Fruit fly (Drosophila melanogaster) whole organism, embryonic: ENCODE data around the gene Rrp46.

ENCODE experiments used
- Atf-2 ChIP-seq: fragments of 200-800 bp; sonication (Bioruptor generic); optimal IDR thresholded peaks from 2 replicates; lab custom pipeline; 2016; ENCODE audit warnings: missing biosample characterization, missing genetic modification characterization
- CG10274 ChIP-seq: fragments of 200-800 bp; sonication (Bioruptor generic); optimal IDR thresholded peaks from 3 replicates; lab custom pipeline; 2017; ENCODE audit warnings: missing biosample characterization, mild to moderate bottlenecking, missing genetic modification characterization
- CG10565 ChIP-seq: fragments of 200-800 bp; sonication (Bioruptor generic); optimal IDR thresholded peaks from 3 replicates; lab custom pipeline; 2016; ENCODE audit warnings: missing biosample characterization, mild to moderate bottlenecking, missing genetic modification characterization
- CG11085 ChIP-seq: fragments of 200-800 bp; sonication (Bioruptor generic); IDR thresholded peaks from 2 replicates; pipeline ENCODE4 v1.3.6; 2022; ENCODE audit warnings: missing biosample characterization, missing genetic modification characterization
- CG11696 ChIP-seq: fragments of 200-800 bp; sonication (Bioruptor generic); IDR thresholded peaks from 2 replicates; pipeline ENCODE4 v1.3.6; 2022; ENCODE audit warnings: missing biosample characterization, missing genetic modification characterization
- CG12299 ChIP-seq: fragments of 200-800 bp; sonication (Bioruptor generic); optimal IDR thresholded peaks from 2 replicates; lab custom pipeline; 2018; ENCODE audit warnings: missing biosample characterization, mild to moderate bottlenecking, missing genetic modification characterization
- CG15073 ChIP-seq: fragments of 200-800 bp; sonication (Bioruptor generic); optimal IDR thresholded peaks from 2 replicates; lab custom pipeline; 2016; ENCODE audit warnings: missing biosample characterization, missing genetic modification characterization
- CG1529 ChIP-seq: fragments of 200-800 bp; sonication (Bioruptor generic); optimal IDR thresholded peaks from 3 replicates; lab custom pipeline; 2018; ENCODE audit warnings: missing biosample characterization, missing genetic modification characterization
- CG15514 ChIP-seq: fragments of 200-800 bp; sonication (Bioruptor generic); optimal IDR thresholded peaks from 3 replicates; lab custom pipeline; 2017; ENCODE audit warnings: missing biosample characterization, missing genetic modification characterization, mild to moderate bottlenecking, moderate library complexity, missing genetic modification reagents
- CG15601 ChIP-seq: fragments of 200-800 bp; sonication (Bioruptor generic); optimal IDR thresholded peaks from 3 replicates; lab custom pipeline; 2019; ENCODE audit warnings: missing biosample characterization, mild to moderate bottlenecking, missing genetic modification characterization, moderate library complexity
- CG1603 ChIP-seq: fragments of 200-800 bp; sonication (Bioruptor generic); optimal IDR thresholded peaks from 2 replicates; lab custom pipeline; 2019; ENCODE audit warnings: missing biosample characterization, mild to moderate bottlenecking, missing genetic modification characterization, moderate library complexity
- CG2875 ChIP-seq: fragments of 200-800 bp; sonication (Bioruptor generic); optimal IDR thresholded peaks from 2 replicates; lab custom pipeline; 2017; ENCODE audit warnings: missing biosample characterization, mild to moderate bottlenecking, missing genetic modification characterization, missing genetic modification reagents
- CG30403 ChIP-seq: fragments of 200-800 bp; sonication (Bioruptor generic); optimal IDR thresholded peaks from 3 replicates; lab custom pipeline; 2016; ENCODE audit warnings: missing biosample characterization, missing genetic modification characterization
- CG34224 ChIP-seq: fragments of 200-800 bp; sonication (Bioruptor generic); IDR thresholded peaks from 3 replicates; pipeline ENCODE4 v1.3.6; 2022; ENCODE audit warnings: missing biosample characterization, missing genetic modification characterization; ENCODE audit not compliant: partially characterized antibody
- CG34422 ChIP-seq: fragments of 200-800 bp; sonication (Bioruptor generic); IDR thresholded peaks from 3 replicates; pipeline ENCODE4 v1.3.6; 2022; ENCODE audit warnings: missing biosample characterization, missing genetic modification characterization
- CG4617 ChIP-seq: fragments of 200-800 bp; sonication (Bioruptor generic); optimal IDR thresholded peaks from 3 replicates; lab custom pipeline; 2016; ENCODE audit warnings: missing biosample characterization, missing genetic modification characterization, borderline replicate concordance
- CG5180 ChIP-seq: fragments of 200-800 bp; sonication (Bioruptor generic); optimal IDR thresholded peaks from 3 replicates; lab custom pipeline; 2017; ENCODE audit warnings: missing biosample characterization, missing genetic modification characterization, mild to moderate bottlenecking, moderate library complexity, missing genetic modification reagents
- CG6791 ChIP-seq: fragments of 200-800 bp; sonication (Bioruptor generic); IDR thresholded peaks from 3 replicates; pipeline ENCODE4 v1.3.6; 2022; ENCODE audit warnings: missing biosample characterization, missing genetic modification characterization; ENCODE audit not compliant: partially characterized antibody
- CG7271 ChIP-seq: fragments of 200-800 bp; sonication (Bioruptor generic); optimal IDR thresholded peaks from 2 replicates; lab custom pipeline; 2018; ENCODE audit warnings: missing biosample characterization, mild to moderate bottlenecking, missing genetic modification characterization, moderate library complexity
- CG7357 ChIP-seq: fragments of 200-800 bp; sonication (Bioruptor generic); IDR thresholded peaks from 3 replicates; pipeline ENCODE4 v1.3.6; 2022; ENCODE audit warnings: missing biosample characterization, missing genetic modification characterization
- CG8089 ChIP-seq: fragments of 200-800 bp; sonication (Bioruptor generic); optimal IDR thresholded peaks from 3 replicates; lab custom pipeline; 2016; ENCODE audit warnings: missing biosample characterization, missing genetic modification characterization
- Camta ChIP-seq: fragments of 200-800 bp; sonication (Bioruptor generic); optimal IDR thresholded peaks from 2 replicates; lab custom pipeline; 2016; ENCODE audit warnings: missing biosample characterization, missing genetic modification characterization
- D19B ChIP-seq: fragments of 200-800 bp; sonication (Bioruptor generic); optimal IDR thresholded peaks from 2 replicates; lab custom pipeline; 2017; ENCODE audit warnings: missing biosample characterization, mild to moderate bottlenecking, missing genetic modification characterization
- Dbx ChIP-seq: fragments of 200-800 bp; sonication (Bioruptor generic); IDR thresholded peaks from 3 replicates; pipeline ENCODE4 v1.3.6; 2022; ENCODE audit warnings: missing biosample characterization, missing genetic modification characterization
- Doc2 ChIP-seq: fragments of 200-800 bp; sonication (Bioruptor generic); IDR thresholded peaks from 2 replicates; pipeline ENCODE4 v1.3.6; 2022; ENCODE audit warnings: missing biosample characterization, missing genetic modification characterization
- MTF-1 ChIP-seq: fragments of 200-800 bp; sonication (Bioruptor generic); optimal IDR thresholded peaks from 2 replicates; lab custom pipeline; 2018; ENCODE audit warnings: missing biosample characterization, mild to moderate bottlenecking, missing genetic modification characterization, borderline replicate concordance
- Nf-YA ChIP-seq: fragments of 200-800 bp; sonication (Bioruptor generic); IDR thresholded peaks from 2 replicates; pipeline ENCODE4 v1.3.6; 2022; ENCODE audit warnings: missing biosample characterization, missing genetic modification characterization
- Oli ChIP-seq: fragments of 200-800 bp; sonication (Bioruptor generic); optimal IDR thresholded peaks from 2 replicates; lab custom pipeline; 2018; ENCODE audit warnings: missing biosample characterization, mild to moderate bottlenecking, missing genetic modification characterization, moderate library complexity
- Opbp ChIP-seq: fragments of 200-800 bp; sonication (Bioruptor generic); IDR thresholded peaks from 3 replicates; pipeline ENCODE4 v1.3.6; 2022; ENCODE audit warnings: missing biosample characterization, missing genetic modification characterization; ENCODE audit not compliant: partially characterized antibody
- Ravus ChIP-seq: fragments of 200-800 bp; sonication (Bioruptor generic); IDR thresholded peaks from 2 replicates; pipeline ENCODE4 v1.3.6; 2022; ENCODE audit warnings: missing biosample characterization, missing genetic modification characterization
- Rfx ChIP-seq: fragments of 200-800 bp; sonication (Bioruptor generic); IDR thresholded peaks from 2 replicates; pipeline ENCODE4 v1.3.6; 2022; ENCODE audit warnings: missing biosample characterization, missing genetic modification characterization
- Sin3A ChIP-seq: fragments of >200 bp; optimal IDR thresholded peaks from 2 replicates; lab custom pipeline; 2018
- TFAM ChIP-seq: fragments of 200-800 bp; sonication (Bioruptor generic); optimal IDR thresholded peaks from 2 replicates; lab custom pipeline; 2017; ENCODE audit warnings: missing biosample characterization, missing genetic modification characterization, inconsistent platforms
- ash1 ChIP-seq: fragments of 200-800 bp; sonication (Bioruptor generic); optimal IDR thresholded peaks from 2 replicates; lab custom pipeline; 2018; ENCODE audit warnings: missing biosample characterization, mild to moderate bottlenecking, missing genetic modification characterization
- bbx ChIP-seq: fragments of 200-800 bp; sonication (Bioruptor generic); IDR thresholded peaks from 2 replicates; pipeline ENCODE4 v1.3.6; 2022; ENCODE audit warnings: missing biosample characterization, missing genetic modification characterization; ENCODE audit not compliant: partially characterized antibody
- chif ChIP-seq, 2 experiments: fragments of 200-800 bp; sonication (Bioruptor generic); optimal IDR thresholded peaks; 3 replicates each; lab custom pipeline; 2016; ENCODE audit warnings: missing biosample characterization in 2 of 2, missing genetic modification characterization in 2 of 2
- en ChIP-seq: fragments of 200-800 bp; sonication (Bioruptor generic); optimal IDR thresholded peaks from 2 replicates; lab custom pipeline; 2016; ENCODE audit warnings: missing biosample characterization, missing genetic modification characterization
- esg ChIP-seq: fragments of 200-800 bp; sonication (Bioruptor generic); conservative IDR thresholded peaks from 2 replicates; pipeline ENCODE4 v1.3.6; 2022; ENCODE audit warnings: missing biosample characterization, missing genetic modification characterization
- fru ChIP-seq: fragments of >200 bp; optimal IDR thresholded peaks from 2 replicates; lab custom pipeline; 2017
- gce ChIP-seq: fragments of 200-800 bp; sonication (Bioruptor generic); IDR thresholded peaks from 3 replicates; pipeline ENCODE4 v1.3.6; 2022; ENCODE audit warnings: missing biosample characterization, missing genetic modification characterization
- grn ChIP-seq: fragments of 200-800 bp; sonication (Bioruptor generic); optimal IDR thresholded peaks from 3 replicates; lab custom pipeline; 2017; ENCODE audit warnings: missing biosample characterization, missing genetic modification characterization
- hbn ChIP-seq: fragments of 200-800 bp; sonication (Bioruptor generic); IDR thresholded peaks from 2 replicates; pipeline ENCODE4 v1.3.6; 2022; ENCODE audit warnings: missing biosample characterization, missing genetic modification characterization; ENCODE audit not compliant: partially characterized antibody
- pita ChIP-seq: fragments of 200-800 bp; sonication (Bioruptor generic); optimal IDR thresholded peaks from 2 replicates; lab custom pipeline; 2017; ENCODE audit warnings: missing biosample characterization, mild to moderate bottlenecking, missing genetic modification characterization
- pum ChIP-seq: fragments of 200-800 bp; sonication (Bioruptor generic); optimal IDR thresholded peaks from 2 replicates; lab custom pipeline; 2016; ENCODE audit warnings: missing biosample characterization, missing genetic modification characterization
- row ChIP-seq: fragments of 200-800 bp; sonication (Bioruptor generic); IDR thresholded peaks from 3 replicates; pipeline ENCODE4 v1.3.6; 2022; ENCODE audit warnings: missing biosample characterization, missing genetic modification characterization
- schlank ChIP-seq: fragments of 200-800 bp; sonication (Bioruptor generic); optimal IDR thresholded peaks from 2 replicates; lab custom pipeline; 2018; ENCODE audit warnings: missing biosample characterization, mild to moderate bottlenecking, missing genetic modification characterization
- scrt ChIP-seq: fragments of 200-800 bp; sonication (Bioruptor generic); optimal IDR thresholded peaks from 2 replicates; lab custom pipeline; 2018; ENCODE audit warnings: missing biosample characterization, mild to moderate bottlenecking, missing genetic modification characterization, moderate library complexity
- shn ChIP-seq: fragments of 200-800 bp; sonication (Bioruptor generic); optimal IDR thresholded peaks from 3 replicates; lab custom pipeline; 2016; ENCODE audit warnings: missing biosample characterization, missing genetic modification characterization
- stc ChIP-seq: fragments of 200-800 bp; sonication (Bioruptor generic); IDR thresholded peaks from 2 replicates; pipeline ENCODE4 v1.3.6; 2022; ENCODE audit warnings: missing biosample characterization, missing genetic modification characterization
- zfh1 ChIP-seq: fragments of 200-800 bp; sonication (Bioruptor generic); IDR thresholded peaks from 3 replicates; pipeline ENCODE4 v1.3.6; 2022; ENCODE audit warnings: missing biosample characterization, missing genetic modification characterization

The Rrp46 gene

dm6 chr3R:10393654-10394367 is 19.3 kb upstream of the Rrp46 start (continued):
- TF ChIP-seq CG10274 (GFP tag; lab: Kevin White, UChicago): no peak
- peak; percentile 97 for TF ChIP-seq Rfx
- TF ChIP-seq MTF-1 (GFP tag; lab: Kevin White, UChicago): peak; percentile 34
- TF ChIP-seq CG7357 (GFP tag; lab: Robert Waterston, UW): peak; percentile 75
- TF ChIP-seq CG34224 (GFP tag; lab: Robert Waterston, UW): no peak
- no peak for TF ChIP-seq CG10565 (GFP tag; lab: Kevin White, UChicago)
- peak; percentile 93 for TF ChIP-seq row
- peak; percentile 58 for TF ChIP-seq pum (GFP tag; lab: Kevin White, UChicago)
- peak; percentile 83 for TF ChIP-seq Camta (GFP tag; lab: Kevin White, UChicago)
- TF ChIP-seq ash1: no peak
- peak; percentile 64 for TF ChIP-seq CG12299
- TF ChIP-seq Opbp: no peak
- TF ChIP-seq CG11085: peak; percentile 54; the same call in 1 of the 2 replicates
- TF ChIP-seq scrt (GFP tag; lab: Kevin White, UChicago): peak; percentile 16
- TF ChIP-seq CG15601 (tag; lab: Kevin White, UChicago): peak; percentile 56
- peak; percentile 82 for TF ChIP-seq CG11696 (GFP tag; lab: Robert Waterston, UW)
- TF ChIP-seq Sin3A (lab: Kevin White, UChicago): no peak
- peak; percentile 75 for TF ChIP-seq zfh1 (GFP tag; lab: Robert Waterston, UW)
- peak; percentile 85 for TF ChIP-seq CG30403 (GFP tag; lab: Kevin White, UChicago)
- no peak for TF ChIP-seq CG15073 (GFP tag; lab: Kevin White, UChicago)
- TF ChIP-seq CG1603 (tag; lab: Kevin White, UChicago): peak; percentile 84
- peak; percentile 66 for TF ChIP-seq CG2875
- TF ChIP-seq Dbx (GFP tag; lab: Robert Waterston, UW): peak; percentile 77
- no peak for TF ChIP-seq Doc2 (GFP tag; lab: Robert Waterston, UW)
- TF ChIP-seq CG34422 (GFP tag; lab: Robert Waterston, UW): peak; percentile 90; the same call in 2 of the 3 replicates
- peak; percentile 99 for TF ChIP-seq grn (GFP tag; lab: Kevin White, UChicago)
- peak; percentile 88 for TF ChIP-seq stc
- peak; percentile 55; the same call in 1 of the 2 replicates for TF ChIP-seq Ravus (GFP tag; lab: Robert Waterston, UW)
- TF ChIP-seq hbn (GFP tag; lab: Robert Waterston, UW): no peak
- TF ChIP-seq pita (GFP tag; lab: Kevin White, UChicago): no peak
- peak; percentile 75 for TF ChIP-seq CG15514 (GFP tag; lab: Kevin White, UChicago)
- peak; percentile 44 for TF ChIP-seq CG5180 (GFP tag; lab: Kevin White, UChicago)
- TF ChIP-seq esg: peak; percentile 86
- TF ChIP-seq CG1529 (GFP tag; lab: Kevin White, UChicago): peak; percentile 59
- peak; percentile 23 for TF ChIP-seq TFAM (GFP tag; lab: Kevin White, UChicago)
- TF ChIP-seq CG6791: no peak
- peak; percentile 68 to 80 for TF ChIP-seq chif (GFP tag; optimal IDR thresholded peaks at IDR 0.05; lab: Kevin White, UChicago)
- TF ChIP-seq CG7271: no peak
- TF ChIP-seq Nf-YA: peak; percentile 84
- TF ChIP-seq bbx (GFP tag; lab: Robert Waterston, UW): no peak
- TF ChIP-seq shn (GFP tag; lab: Kevin White, UChicago): peak; percentile 43
- peak; percentile 56 for TF ChIP-seq en
- peak; percentile 87 for TF ChIP-seq Oli (tag; lab: Kevin White, UChicago)
- peak; percentile 30 for TF ChIP-seq D19B
- TF ChIP-seq gce (GFP tag; lab: Robert Waterston, UW): peak; percentile 83; the same call in 1 of the 3 replicates
- peak; percentile 28 for TF ChIP-seq CG4617
- TF ChIP-seq schlank (tag; lab: Kevin White, UChicago): peak; percentile 29
- TF ChIP-seq fru: no peak
- TF ChIP-seq Atf-2 (GFP tag; lab: Kevin White, UChicago): peak; percentile 73
- TF ChIP-seq CG8089 (GFP tag; lab: Kevin White, UChicago): peak; percentile 63
